Worm (Caenorhabditis elegans) whole organism, midembryonic: ENCODE measurements around the gene ugt-17.

Experiments used
- T22C8.4 ChIP-seq: fragments of 200-800 bp; sonication (Bioruptor generic); IDR thresholded peaks from 2 replicates; pipeline ENCODE4 v1.3.6; 2022; ENCODE audit warnings: missing genetic modification characterization, missing compliant biosample characterization
- flt-1 ChIP-seq: fragments of 200-800 bp; sonication (Bioruptor generic); IDR thresholded peaks from 2 replicates; pipeline ENCODE4 v1.3.6; 2022; ENCODE audit warnings: missing genetic modification characterization, missing compliant biosample characterization
- tab-1 ChIP-seq: fragments of 200-800 bp; sonication (Bioruptor generic); IDR thresholded peaks from 2 replicates; pipeline ENCODE4 v1.3.6; 2022; ENCODE audit warnings: missing genetic modification characterization, missing compliant biosample characterization
- ztf-23 ChIP-seq: fragments of 200-800 bp; sonication (Bioruptor generic); IDR thresholded peaks from 2 replicates; pipeline ENCODE4 v1.3.6; 2022; ENCODE audit warnings: missing genetic modification reagents, missing genetic modification characterization, missing compliant biosample characterization
- ztf-29 ChIP-seq: fragments of 200-800 bp; sonication (Bioruptor generic); IDR thresholded peaks from 2 replicates; pipeline ENCODE4 v1.3.6; 2022; ENCODE audit warnings: missing genetic modification reagents, missing genetic modification characterization, missing compliant biosample characterization

DNA sequence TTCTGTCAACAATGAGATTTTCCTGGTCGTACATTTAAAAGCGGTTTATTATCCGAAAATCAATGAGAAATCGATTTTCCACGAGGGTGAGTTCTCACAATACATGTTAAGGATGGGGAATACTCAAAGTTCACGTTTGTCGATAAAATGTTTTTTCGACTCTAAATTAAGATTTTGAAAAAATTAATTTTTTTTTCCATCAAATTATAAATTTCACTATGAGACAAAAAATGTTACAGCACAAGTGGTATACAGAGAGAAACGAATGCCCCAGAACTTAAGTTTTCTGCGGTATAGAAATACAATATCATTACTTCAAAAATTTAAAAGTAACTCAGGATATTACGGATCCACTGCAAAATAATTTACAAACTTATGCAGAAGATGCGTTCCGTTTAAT is 26.5 kb downstream of the ugt-17 start, which contains the start of gene R04B5.1:
- TF ChIP-seq flt-1 (GFP tag; lab: Robert Waterston, UW) (no peak), ztf-29 (GFP tag; lab: Robert Waterston, UW) (no peak), T22C8.4 (GFP tag; lab: Robert Waterston, UW) (no peak), tab-1 (GFP tag; lab: Robert Waterston, UW) (no peak), ztf-23 (GFP tag; lab: Robert Waterston, UW) (no peak)
